Fruit fly (Drosophila melanogaster) whole organism, embryonic: ENCODE results near the gene CG15547.
A peak's percentile ranks its signal among the peaks of the same experiment; 100 is the strongest.

Source experiments
- Adf1 ChIP-seq: fragments of 200-800 bp; sonication (Bioruptor generic); IDR thresholded peaks from 2 replicates; pipeline ENCODE4 v1.3.6; 2022; ENCODE audit warnings: missing biosample characterization, missing genetic modification characterization
- Blimp-1 ChIP-seq: fragments of 200-800 bp; sonication (Bioruptor generic); optimal IDR thresholded peaks from 3 replicates; lab custom pipeline; 2018; ENCODE audit warnings: missing biosample characterization, missing genetic modification characterization, mild to moderate bottlenecking, moderate library complexity, missing genetic modification reagents
- CG1024 ChIP-seq: fragments of 200-800 bp; sonication (Bioruptor generic); IDR thresholded peaks from 2 replicates; pipeline ENCODE4 v1.3.6; 2022; ENCODE audit warnings: missing biosample characterization, missing genetic modification characterization
- CG10267 ChIP-seq: fragments of 200-800 bp; sonication (Bioruptor generic); optimal IDR thresholded peaks from 2 replicates; lab custom pipeline; 2018; ENCODE audit warnings: missing biosample characterization, mild to moderate bottlenecking, missing genetic modification characterization, moderate library complexity
- CG10366 ChIP-seq: fragments of 200-800 bp; sonication (Bioruptor generic); IDR thresholded peaks from 2 replicates; pipeline ENCODE4 v1.3.6; 2022; ENCODE audit warnings: missing biosample characterization, missing genetic modification characterization
- CG10431 ChIP-seq: fragments of 200-800 bp; sonication (Bioruptor generic); optimal IDR thresholded peaks from 3 replicates; lab custom pipeline; 2018; ENCODE audit warnings: missing biosample characterization, mild to moderate bottlenecking, missing genetic modification characterization
- CG10979 ChIP-seq: fragments of 200-800 bp; sonication (Bioruptor generic); optimal IDR thresholded peaks from 2 replicates; lab custom pipeline; 2018; ENCODE audit warnings: missing biosample characterization, mild to moderate bottlenecking, missing genetic modification characterization, moderate library complexity
- CG11504 ChIP-seq: fragments of 200-800 bp; sonication (Bioruptor generic); optimal IDR thresholded peaks from 3 replicates; lab custom pipeline; 2019; ENCODE audit warnings: missing biosample characterization, mild to moderate bottlenecking, missing genetic modification characterization, moderate library complexity
- CG12769 ChIP-seq: fragments of 200-800 bp; sonication (Bioruptor generic); optimal IDR thresholded peaks from 2 replicates; lab custom pipeline; 2019; ENCODE audit warnings: missing biosample characterization, mild to moderate bottlenecking, missing genetic modification characterization, moderate library complexity
- CG13624 ChIP-seq: fragments of 200-800 bp; sonication (Bioruptor generic); optimal IDR thresholded peaks from 2 replicates; lab custom pipeline; 2016; ENCODE audit warnings: missing biosample characterization, missing genetic modification characterization
- CG15269 ChIP-seq: fragments of 200-800 bp; sonication (Bioruptor generic); optimal IDR thresholded peaks from 2 replicates; lab custom pipeline; 2018; ENCODE audit warnings: missing biosample characterization, mild to moderate bottlenecking, missing genetic modification characterization, moderate library complexity
- CG15514 ChIP-seq: fragments of 200-800 bp; sonication (Bioruptor generic); optimal IDR thresholded peaks from 3 replicates; lab custom pipeline; 2017; ENCODE audit warnings: missing biosample characterization, missing genetic modification characterization, mild to moderate bottlenecking, moderate library complexity, missing genetic modification reagents
- CG16813 ChIP-seq: fragments of 200-800 bp; sonication (Bioruptor generic); IDR thresholded peaks from 3 replicates; pipeline ENCODE4 v1.3.6; 2022; ENCODE audit warnings: missing biosample characterization, missing genetic modification characterization; ENCODE audit not compliant: partially characterized antibody
- CG17328 ChIP-seq: fragments of 200-800 bp; sonication (Bioruptor generic); IDR thresholded peaks from 2 replicates; pipeline ENCODE4 v1.3.6; 2022; ENCODE audit warnings: missing biosample characterization, missing genetic modification characterization
- CG17802 ChIP-seq: fragments of 200-800 bp; sonication (Bioruptor generic); optimal IDR thresholded peaks from 2 replicates; lab custom pipeline; 2018; ENCODE audit warnings: missing biosample characterization, mild to moderate bottlenecking, missing genetic modification characterization, moderate library complexity
- CG2678 ChIP-seq: fragments of 200-800 bp; sonication (Bioruptor generic); optimal IDR thresholded peaks from 3 replicates; lab custom pipeline; 2019; ENCODE audit warnings: missing biosample characterization, mild to moderate bottlenecking, missing genetic modification characterization, moderate library complexity
- CG2889 ChIP-seq: fragments of 200-800 bp; sonication (Bioruptor generic); IDR thresholded peaks from 3 replicates; pipeline ENCODE4 v1.3.6; 2022; ENCODE audit warnings: missing biosample characterization, missing genetic modification characterization
- CG32772 ChIP-seq: fragments of 200-800 bp; sonication (Bioruptor generic); IDR thresholded peaks from 2 replicates; pipeline ENCODE4 v1.3.6; 2022; ENCODE audit warnings: missing biosample characterization, missing genetic modification characterization
- CG4360 ChIP-seq: fragments of 200-800 bp; sonication (Bioruptor generic); IDR thresholded peaks from 2 replicates; pipeline ENCODE4 v1.3.6; 2022; ENCODE audit warnings: missing biosample characterization, missing genetic modification characterization
- CG6175 ChIP-seq: fragments of 200-800 bp; sonication (Bioruptor generic); IDR thresholded peaks from 3 replicates; pipeline ENCODE4 v1.3.6; 2022; ENCODE audit warnings: missing biosample characterization, missing genetic modification characterization
- CG7839 ChIP-seq: fragments of 200-800 bp; sonication (Bioruptor generic); optimal IDR thresholded peaks from 3 replicates; lab custom pipeline; 2018; ENCODE audit warnings: missing biosample characterization, mild to moderate bottlenecking, missing genetic modification characterization, moderate library complexity
- Ets65A ChIP-seq: fragments of 200-800 bp; sonication (Bioruptor generic); peaks from one replicate; lab custom pipeline; 2016; ENCODE audit warnings: missing biosample characterization, missing genetic modification characterization
- H2.0 ChIP-seq: fragments of 200-800 bp; sonication (Bioruptor generic); IDR thresholded peaks from 2 replicates; pipeline ENCODE4 v1.3.6; 2022; ENCODE audit warnings: missing biosample characterization, missing genetic modification characterization
- Hr51 ChIP-seq, 2 experiments: fragments of 200-800 bp; sonication (Bioruptor generic); optimal IDR thresholded peaks; 2 replicates in 1 of 2; 3 replicates in 1 of 2; lab custom pipeline; 2016 to 2018; ENCODE audit warnings: missing biosample characterization in 2 of 2, missing genetic modification characterization in 2 of 2, mild to moderate bottlenecking in 1 of 2, moderate library complexity in 1 of 2
- Hr78 ChIP-seq, 2 experiments: fragments of 200-800 bp in 1 of 2; fragments of >200 bp in 1 of 2; sonication (Bioruptor generic) in 1 of 2; optimal IDR thresholded peaks; 2 replicates each; lab custom pipeline; 2017 to 2019; ENCODE audit warnings: missing biosample characterization in 2 of 2, missing genetic modification characterization in 2 of 2, mild to moderate bottlenecking in 1 of 2, moderate library complexity in 1 of 2
- Lhr ChIP-seq: fragments of 200-800 bp; sonication (Bioruptor generic); optimal IDR thresholded peaks from 3 replicates; lab custom pipeline; 2017; ENCODE audit warnings: mild to moderate bottlenecking, missing biosample characterization, missing genetic modification reagents, missing genetic modification characterization
- Oli ChIP-seq: fragments of 200-800 bp; sonication (Bioruptor generic); optimal IDR thresholded peaks from 2 replicates; lab custom pipeline; 2018; ENCODE audit warnings: missing biosample characterization, mild to moderate bottlenecking, missing genetic modification characterization, moderate library complexity
- Sox102F ChIP-seq: fragments of 200-800 bp; sonication (Bioruptor generic); optimal IDR thresholded peaks from 2 replicates; lab custom pipeline; 2018; ENCODE audit warnings: missing biosample characterization, mild to moderate bottlenecking, missing genetic modification characterization, moderate library complexity
- Xbp1 ChIP-seq: fragments of 200-800 bp; sonication (Bioruptor generic); optimal IDR thresholded peaks from 3 replicates; lab custom pipeline; 2016; ENCODE audit warnings: missing biosample characterization, mild to moderate bottlenecking, missing genetic modification characterization
- aop ChIP-seq: fragments of 200-800 bp; sonication (Bioruptor generic); IDR thresholded peaks from 2 replicates; pipeline ENCODE4 v1.3.6; 2022; ENCODE audit warnings: missing biosample characterization, missing genetic modification characterization
- bbx ChIP-seq: fragments of 200-800 bp; sonication (Bioruptor generic); IDR thresholded peaks from 2 replicates; pipeline ENCODE4 v1.3.6; 2022; ENCODE audit warnings: missing biosample characterization, missing genetic modification characterization; ENCODE audit not compliant: partially characterized antibody
- bsh ChIP-seq, 2 experiments: fragments of 200-800 bp; sonication (Bioruptor generic); optimal IDR thresholded peaks; 2 replicates each; lab custom pipeline; 2017 to 2018; ENCODE audit warnings: mild to moderate bottlenecking in 2 of 2, missing biosample characterization in 2 of 2, missing genetic modification characterization in 2 of 2, moderate library complexity in 1 of 2
- crol ChIP-seq: fragments of 200-800 bp; sonication (Bioruptor generic); IDR thresholded peaks from 2 replicates; pipeline ENCODE4 v1.3.6; 2022; ENCODE audit warnings: missing biosample characterization, missing genetic modification characterization
- dm ChIP-seq: fragments of 200-800 bp; sonication (Bioruptor generic); optimal IDR thresholded peaks from 3 replicates; lab custom pipeline; 2016; ENCODE audit warnings: missing biosample characterization, missing genetic modification characterization
- dmrt99B ChIP-seq: fragments of 200-800 bp; sonication (Bioruptor generic); optimal IDR thresholded peaks from 2 replicates; lab custom pipeline; 2018; ENCODE audit warnings: missing biosample characterization, mild to moderate bottlenecking, missing genetic modification characterization, moderate library complexity
- dpn ChIP-seq, 2 experiments: fragments of 200-800 bp; sonication (Bioruptor generic); optimal IDR thresholded peaks; 3 replicates each; lab custom pipeline; 2016; ENCODE audit warnings: missing biosample characterization in 2 of 2, missing genetic modification characterization in 2 of 2
- gem ChIP-seq: fragments of 200-800 bp; sonication (Bioruptor generic); optimal IDR thresholded peaks from 2 replicates; lab custom pipeline; 2019; ENCODE audit warnings: missing biosample characterization, mild to moderate bottlenecking, missing genetic modification characterization, moderate library complexity
- gsb-n ChIP-seq: fragments of 200-800 bp; sonication (Bioruptor generic); optimal IDR thresholded peaks from 3 replicates; lab custom pipeline; 2018; ENCODE audit warnings: missing biosample characterization, mild to moderate bottlenecking, missing genetic modification characterization
- maf-S ChIP-seq: fragments of 200-800 bp; sonication (Bioruptor generic); optimal IDR thresholded peaks from 2 replicates; lab custom pipeline; 2016; ENCODE audit warnings: missing biosample characterization, missing genetic modification characterization
- nmo ChIP-seq: fragments of 200-800 bp; sonication (Bioruptor generic); optimal IDR thresholded peaks from 2 replicates; lab custom pipeline; 2018; ENCODE audit warnings: missing biosample characterization, mild to moderate bottlenecking, missing genetic modification characterization, moderate library complexity
- oc ChIP-seq: fragments of 200-800 bp; sonication (Bioruptor generic); optimal IDR thresholded peaks from 2 replicates; lab custom pipeline; 2018; ENCODE audit warnings: missing biosample characterization, mild to moderate bottlenecking, missing genetic modification characterization, moderate library complexity
- psq ChIP-seq: fragments of 200-800 bp; sonication (Bioruptor generic); optimal IDR thresholded peaks from 2 replicates; lab custom pipeline; 2017; ENCODE audit warnings: missing biosample characterization, missing genetic modification characterization
- row ChIP-seq: fragments of 200-800 bp; sonication (Bioruptor generic); IDR thresholded peaks from 3 replicates; pipeline ENCODE4 v1.3.6; 2022; ENCODE audit warnings: missing biosample characterization, missing genetic modification characterization
- sens ChIP-seq: fragments of 200-800 bp; sonication (Bioruptor generic); peaks from one replicate; lab custom pipeline; 2016; ENCODE audit warnings: missing biosample characterization, missing genetic modification characterization
- sens-2 ChIP-seq: fragments of 200-800 bp; sonication (Bioruptor generic); IDR thresholded peaks from 2 replicates; pipeline ENCODE4 v1.3.6; 2022; ENCODE audit warnings: missing biosample characterization, missing genetic modification characterization
- ssp ChIP-seq: fragments of 200-800 bp; sonication (Bioruptor generic); IDR thresholded peaks from 2 replicates; pipeline ENCODE4 v1.3.6; 2022; ENCODE audit warnings: missing biosample characterization, missing genetic modification characterization
- unpg ChIP-seq: fragments of 200-800 bp; sonication (Bioruptor generic); optimal IDR thresholded peaks from 3 replicates; lab custom pipeline; 2018; ENCODE audit warnings: missing biosample characterization, mild to moderate bottlenecking, missing genetic modification characterization, moderate library complexity
- vvl ChIP-seq: fragments of 200-800 bp; sonication (Bioruptor generic); IDR thresholded peaks from 2 replicates; pipeline ENCODE4 v1.3.6; 2022; ENCODE audit warnings: missing biosample characterization, missing genetic modification characterization
- z ChIP-seq: fragments of 200-800 bp; sonication (Bioruptor generic); IDR thresholded peaks from 3 replicates; pipeline ENCODE4 v1.3.6; 2022; ENCODE audit warnings: missing biosample characterization, missing genetic modification characterization

The CG15547 gene

dm6 chr3R:30874679-30875078, 8.6 kb downstream of the CG15547 start (continued):
- TF ChIP-seq Ets65A (peak; percentile 62), CG10431 (GFP tag; lab: Kevin White, UChicago) (no peak), oc (tag; lab: Kevin White, UChicago) (peak; percentile 57), vvl (0 out of 2 replicates have a peak, but pooled peaks have one; percentile 28), sens-2 (GFP tag; lab: Robert Waterston, UW) (0 out of 2 replicates have a peak, but pooled peaks have one; percentile 34), aop (GFP tag; lab: Robert Waterston, UW) (no peak), nmo (GFP tag; lab: Kevin White, UChicago) (peak; percentile 4), CG16813 (GFP tag; lab: Robert Waterston, UW) (no peak), ssp (peak; percentile 11; the same call in 1 of the 2 replicates), CG32772 (GFP tag; lab: Robert Waterston, UW) (peak; percentile 21; the same call in 1 of the 2 replicates), dpn (GFP tag; optimal IDR thresholded peaks at IDR 0.05; lab: Kevin White, UChicago) (peak in 1 of 2 experiments; percentile 1), CG10267 (tag; lab: Kevin White, UChicago) (no peak), CG11504 (tag; lab: Kevin White, UChicago) (peak; percentile 40), CG15514 (GFP tag; lab: Kevin White, UChicago) (no peak), CG1024 (peak; percentile 21; the same call in 1 of the 2 replicates), dm (GFP tag; lab: Kevin White, UChicago) (no peak), CG10979 (tag; lab: Kevin White, UChicago) (peak; percentile 28), CG7839 (tag; lab: Kevin White, UChicago) (peak; percentile 38), Hr78 (GFP tag; optimal IDR thresholded peaks at IDR 0.05; lab: Kevin White, UChicago) (peak in 1 of 2 experiments; percentile 59), bbx (no peak), Hr51 (GFP tag; optimal IDR thresholded peaks at IDR 0.05; lab: Kevin White, UChicago) (peak in 1 of 2 experiments; percentile 25), CG10366 (no peak), Oli (peak; percentile 17), CG2889 (GFP tag; lab: Robert Waterston, UW) (no peak), row (GFP tag; lab: Robert Waterston, UW) (peak; percentile 32; the same call in 2 of the 3 replicates), CG15269 (tag; lab: Kevin White, UChicago) (peak; percentile 11), dmrt99B (peak; percentile 38), gem (tag; lab: Kevin White, UChicago) (peak; percentile 30), crol (GFP tag; lab: Robert Waterston, UW) (peak; percentile 70), z (GFP tag; lab: Robert Waterston, UW) (0 out of 3 replicates have a peak, but pooled peaks have one; percentile 11), gsb-n (tag; lab: Kevin White, UChicago) (peak; percentile 21), CG6175 (GFP tag; lab: Robert Waterston, UW) (no peak), Sox102F (GFP tag; lab: Kevin White, UChicago) (peak; percentile 41), Xbp1 (peak; percentile 11), maf-S (GFP tag; lab: Kevin White, UChicago) (no peak), Lhr (GFP tag; lab: Kevin White, UChicago) (no peak), H2.0 (GFP tag; lab: Robert Waterston, UW) (0 out of 2 replicates have a peak, but pooled peaks have one; percentile 3), unpg (GFP tag; lab: Kevin White, UChicago) (no peak), CG13624 (GFP tag; lab: Kevin White, UChicago) (no peak), bsh (GFP tag; optimal IDR thresholded peaks at IDR 0.05; lab: Kevin White, UChicago) (peak in 1 of 2 experiments; percentile 37), CG17328 (GFP tag; lab: Robert Waterston, UW) (0 out of 2 replicates have a peak, but pooled peaks have one; percentile 14), CG2678 (tag; lab: Kevin White, UChicago) (peak; percentile 16), sens (GFP tag; lab: Kevin White, UChicago) (peak; percentile 74), Adf1 (GFP tag; lab: Robert Waterston, UW) (peak; percentile 87), CG12769 (tag; lab: Kevin White, UChicago) (peak; percentile 4), CG17802 (tag; lab: Kevin White, UChicago) (no peak), CG4360 (GFP tag; lab: Robert Waterston, UW) (no peak), psq (GFP tag; lab: Kevin White, UChicago) (no peak), Blimp-1 (GFP tag; lab: Kevin White, UChicago) (peak; percentile 43)
